Worm (Caenorhabditis elegans) whole organism, mixed stage, embryonic: ENCODE measurements around the gene Y69H2.10.

Experiments used
- elt-3 ChIP-seq: fragments of 150-350 bp; optimal IDR thresholded peaks from 2 replicates; lab custom pipeline; 2014; ENCODE audit warnings: missing biosample characterization, missing genetic modification characterization
- lin-13 ChIP-seq: fragments of 150-350 bp; optimal IDR thresholded peaks from 2 replicates; lab custom pipeline; 2014; ENCODE audit warnings: missing biosample characterization, missing genetic modification characterization
- nhr-12 ChIP-seq: fragments of 150-350 bp; optimal IDR thresholded peaks from 2 replicates; lab custom pipeline; 2014; ENCODE audit warnings: missing biosample characterization, missing genetic modification characterization
- nhr-237 ChIP-seq: fragments of 150-350 bp; optimal IDR thresholded peaks from 2 replicates; lab custom pipeline; 2014; ENCODE audit warnings: missing biosample characterization, missing genetic modification characterization
- nhr-28 ChIP-seq: fragments of 150-350 bp; optimal IDR thresholded peaks from 2 replicates; lab custom pipeline; 2014; ENCODE audit warnings: missing biosample characterization, missing genetic modification characterization
- nhr-76 ChIP-seq: sonication (generic microtip); optimal IDR thresholded peaks from 2 replicates; lab custom pipeline; 2017; ENCODE audit warnings: missing biosample characterization, missing genetic modification characterization
- snpc-4 ChIP-seq: fragments of 150-350 bp; optimal IDR thresholded peaks from 2 replicates; lab custom pipeline; 2014; ENCODE audit warnings: missing biosample characterization, missing genetic modification characterization
- unc-62 ChIP-seq: fragments of 150-350 bp; optimal IDR thresholded peaks from 2 replicates; lab custom pipeline; 2014; ENCODE audit warnings: missing biosample characterization, missing genetic modification reagents, missing genetic modification characterization

DNA sequence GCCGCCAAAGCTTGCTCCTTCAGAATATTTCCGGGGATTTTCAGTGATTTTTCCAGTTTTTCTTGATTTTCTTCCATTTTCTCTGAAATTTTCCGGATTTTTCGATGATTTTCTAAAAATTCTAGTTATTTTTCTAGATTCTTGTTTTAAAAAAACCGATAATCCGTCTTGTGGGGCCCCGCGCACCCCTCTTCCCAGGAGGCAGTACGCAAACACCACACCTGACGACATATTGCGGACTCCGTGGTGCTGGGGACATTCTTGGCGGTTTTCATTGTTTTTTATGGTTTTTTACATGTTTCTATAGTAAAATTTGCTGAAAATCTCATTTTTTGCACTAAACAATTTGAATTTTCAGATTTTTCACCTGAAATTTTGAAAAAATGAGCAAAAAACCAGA is 19.6 kb downstream of the Y69H2.10 start, which contains the start of the genes ubc-19 and Y69H2.7:
- no peak for TF ChIP-seq nhr-12 (tag; lab: Kevin White, UChicago)
- no peak for TF ChIP-seq unc-62 (GFP tag; lab: Kevin White, UChicago)
- no peak for TF ChIP-seq snpc-4
- TF ChIP-seq nhr-76 (tag; lab: Kevin White, UChicago), result no peak
- TF ChIP-seq lin-13 (tag; lab: Kevin White, UChicago), result peak; percentile 4
- no peak for TF ChIP-seq nhr-28 (tag; lab: Kevin White, UChicago)
- TF ChIP-seq elt-3 (tag; lab: Kevin White, UChicago), result no peak
- no peak for TF ChIP-seq nhr-237 (tag; lab: Kevin White, UChicago)
